Worm (Caenorhabditis elegans) whole organism, L3 larva: ENCODE measurements around the gene F07H5.13.

Experiments
- aly-2 ChIP-seq: fragments of 150-350 bp; optimal IDR thresholded peaks from 2 replicates; lab custom pipeline; 2014; ENCODE audit warnings: missing biosample characterization, missing genetic modification characterization
- daf-12 ChIP-seq: fragments of 150-350 bp; optimal IDR thresholded peaks from 2 replicates; lab custom pipeline; 2014; ENCODE audit warnings: missing biosample characterization, missing genetic modification reagents, missing genetic modification characterization
- elt-1 ChIP-seq: fragments of 150-350 bp; optimal IDR thresholded peaks from 2 replicates; lab custom pipeline; 2014; ENCODE audit warnings: missing biosample characterization, missing genetic modification characterization
- fkh-10 ChIP-seq: sonication (generic microtip); optimal IDR thresholded peaks from 2 replicates; lab custom pipeline; 2017; ENCODE audit warnings: missing biosample characterization, missing genetic modification reagents, missing genetic modification characterization
- fkh-2 ChIP-seq: fragments of 150-350 bp; optimal IDR thresholded peaks from 2 replicates; lab custom pipeline; 2014; ENCODE audit warnings: missing biosample characterization, missing genetic modification reagents, missing genetic modification characterization
- nfya-1 ChIP-seq: sonication (generic microtip); optimal IDR thresholded peaks from 2 replicates; lab custom pipeline; 2017; ENCODE audit warnings: missing genetic modification characterization, mild to moderate bottlenecking, missing compliant biosample characterization, antibody characterized with exemption, moderate library complexity; ENCODE audit not compliant: insufficient read depth
- nhr-237 ChIP-seq: fragments of 150-350 bp; optimal IDR thresholded peaks from 2 replicates; lab custom pipeline; 2014; ENCODE audit warnings: missing biosample characterization, missing genetic modification characterization
- snpc-4 ChIP-seq: fragments of 150-350 bp; optimal IDR thresholded peaks from 2 replicates; lab custom pipeline; 2014; ENCODE audit warnings: missing biosample characterization, missing genetic modification characterization
- tbx-2 ChIP-seq: sonication (generic microtip); optimal IDR thresholded peaks from 2 replicates; lab custom pipeline; 2016; ENCODE audit warnings: mild to moderate bottlenecking, missing genetic modification characterization, missing compliant biosample characterization
- zag-1 ChIP-seq: fragments of 150-350 bp; optimal IDR thresholded peaks from 2 replicates; lab custom pipeline; 2014; ENCODE audit warnings: missing biosample characterization, missing genetic modification characterization
- ztf-4 ChIP-seq: fragments of 150-350 bp; optimal IDR thresholded peaks from 2 replicates; lab custom pipeline; 2014; ENCODE audit warnings: missing biosample characterization, missing genetic modification characterization

DNA sequence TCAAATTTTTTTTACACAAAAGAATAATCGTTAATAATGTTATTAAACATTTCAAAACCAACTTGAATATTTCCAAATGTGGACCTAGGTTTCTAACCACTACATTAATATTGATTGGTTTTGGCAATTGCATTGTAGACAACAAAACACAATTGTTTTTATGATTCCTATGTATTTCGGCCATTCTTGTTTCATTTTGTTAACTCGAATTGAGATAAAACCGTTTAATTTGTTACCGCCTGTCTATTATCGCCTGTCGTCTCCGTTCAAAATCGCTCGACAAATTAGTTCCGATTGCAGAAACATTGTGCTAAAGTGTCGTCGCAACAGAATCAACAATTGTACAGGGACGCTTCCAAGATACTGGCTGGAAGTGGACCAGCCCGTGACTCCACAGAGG, 19.7 kb upstream of the F07H5.13 start, which contains the start of gene let-19:
- TF ChIP-seq elt-1 (tag; lab: Kevin White, UChicago) (no peak), snpc-4 (tag; lab: Kevin White, UChicago) (no peak), tbx-2 (tag; lab: Kevin White, UChicago) (no peak), zag-1 (tag; lab: Kevin White, UChicago) (no peak), nhr-237 (tag; lab: Kevin White, UChicago) (no peak), nfya-1 (tag; lab: Kevin White, UChicago) (no peak), fkh-10 (GFP tag; lab: Kevin White, UChicago) (no peak), fkh-2 (no peak), daf-12 (tag; lab: Kevin White, UChicago) (no peak), aly-2 (tag; lab: Kevin White, UChicago) (no peak), ztf-4 (no peak)
